Fruit fly (Drosophila melanogaster): ENCODE results near the gene Rab27.
A peak's percentile ranks its signal among the peaks of the same experiment; 100 is the strongest.

Gene Rab27

dm6 chrX:1517618-1518017 lies 40.8 kb upstream of the Rab27 start (continued):
- TF ChIP-seq CG1529 (GFP tag; optimal IDR thresholded peaks at IDR 0.05) (no peak), nom (GFP tag; optimal IDR thresholded peaks at IDR 0.05) (no peak), CG14014 (GFP tag; IDR thresholded peaks at IDR 0.05) (peak; percentile 41; the same call in 1 of the 2 replicates), CG3726 (GFP tag; IDR thresholded peaks at IDR 0.05) (no peak), Spps (tag; optimal IDR thresholded peaks at IDR 0.05) (no peak), corto (GFP tag; optimal IDR thresholded peaks at IDR 0.05) (no peak), chn (GFP tag; optimal IDR thresholded peaks at IDR 0.05) (peak; percentile 29), Lim3 (GFP tag; IDR thresholded peaks at IDR 0.05) (no peak), CG15514 (GFP tag; optimal IDR thresholded peaks at IDR 0.05) (peak; percentile 44), esg (GFP tag; conservative IDR thresholded peaks at IDR 0.05) (no peak), klu (GFP tag; IDR thresholded peaks at IDR 0.05) (no peak), CG12299 (tag; optimal IDR thresholded peaks at IDR 0.05) (peak; percentile 12), ro (GFP tag; IDR thresholded peaks at IDR 0.05) (no peak), CG4707 (GFP tag; optimal IDR thresholded peaks at IDR 0.05) (no peak), Doc2 (GFP tag; IDR thresholded peaks at IDR 0.05) (no peak), CG33213 (GFP tag; optimal IDR thresholded peaks at IDR 0.05) (peak; percentile 35), row (GFP tag; IDR thresholded peaks at IDR 0.05) (peak; percentile 92), gro (GFP tag; optimal IDR thresholded peaks at IDR 0.05) (no peak), CG10462 (GFP tag; optimal IDR thresholded peaks at IDR 0.05) (peak; percentile 90), CG6272 (GFP tag; IDR thresholded peaks at IDR 0.05) (no peak), CG11093 (GFP tag; IDR thresholded peaks at IDR 0.05) (no peak), en (GFP tag; optimal IDR thresholded peaks at IDR 0.05) (peak; percentile 1), eve (GFP tag; optimal IDR thresholded peaks at IDR 0.05) (no peak), Drgx (GFP tag; IDR thresholded peaks at IDR 0.05) (no peak), CG33557 (GFP tag; optimal IDR thresholded peaks at IDR 0.05) (no peak), cad (GFP tag; optimal IDR thresholded peaks at IDR 0.05) (no peak), CG16779 (GFP tag; IDR thresholded peaks at IDR 0.05) (no peak), CG1233 (GFP tag; optimal IDR thresholded peaks at IDR 0.05) (no peak), CG15479 (GFP tag; optimal IDR thresholded peaks at IDR 0.05) (no peak), CG17361 (GFP tag; IDR thresholded peaks at IDR 0.05) (no peak), insv (GFP tag; optimal IDR thresholded peaks at IDR 0.05) (peak in 1 of 2 experiments; percentile 77), ATbp (GFP tag; optimal IDR thresholded peaks at IDR 0.05) (no peak), kni (GFP tag; optimal IDR thresholded peaks at IDR 0.05) (peak; percentile 99), CG12659 (GFP tag; optimal IDR thresholded peaks at IDR 0.05) (peak; percentile 43), Nf-YB (GFP tag; optimal IDR thresholded peaks at IDR 0.05) (peak; percentile 97), CG3407 (GFP tag; optimal IDR thresholded peaks at IDR 0.05) (no peak), Xbp1 (GFP tag; optimal IDR thresholded peaks at IDR 0.05) (peak; percentile 33), CG2116 (GFP tag; optimal IDR thresholded peaks at IDR 0.05) (no peak), lola (GFP tag; optimal IDR thresholded peaks at IDR 0.05) (peak in 1 of 3 experiments; percentile 27), CG7271 (tag; optimal IDR thresholded peaks at IDR 0.05) (no peak), dmrt11E (tag; optimal IDR thresholded peaks at IDR 0.05) (peak; percentile 5), CG4730 (GFP tag; IDR thresholded peaks at IDR 0.05) (no peak), twi (tag; optimal IDR thresholded peaks at IDR 0.05) (no peak), CG5245 (GFP tag; optimal IDR thresholded peaks at IDR 0.05) (no peak), aop (GFP tag; IDR thresholded peaks at IDR 0.05) (no peak), gcm2 (GFP tag; optimal IDR thresholded peaks at IDR 0.05) (no peak), tup (GFP tag; optimal IDR thresholded peaks at IDR 0.05) (no peak), Hmx (GFP tag; optimal IDR thresholded peaks at IDR 0.05) (no peak), tio (GFP tag; optimal IDR thresholded peaks at IDR 0.05) (no peak), trh (GFP tag; optimal IDR thresholded peaks at IDR 0.05) (no peak), CG14860 (GFP tag; IDR thresholded peaks at IDR 0.05; ENCODE audit: partially characterized antibody) (peak; percentile 83), Hr3 (GFP tag; optimal IDR thresholded peaks at IDR 0.05) (peak; percentile 16)

Measured in whole organism, embryonic.